Worm (Caenorhabditis elegans): ENCODE data around the gene T25D10.4.

The T25D10.4 gene

DNA sequence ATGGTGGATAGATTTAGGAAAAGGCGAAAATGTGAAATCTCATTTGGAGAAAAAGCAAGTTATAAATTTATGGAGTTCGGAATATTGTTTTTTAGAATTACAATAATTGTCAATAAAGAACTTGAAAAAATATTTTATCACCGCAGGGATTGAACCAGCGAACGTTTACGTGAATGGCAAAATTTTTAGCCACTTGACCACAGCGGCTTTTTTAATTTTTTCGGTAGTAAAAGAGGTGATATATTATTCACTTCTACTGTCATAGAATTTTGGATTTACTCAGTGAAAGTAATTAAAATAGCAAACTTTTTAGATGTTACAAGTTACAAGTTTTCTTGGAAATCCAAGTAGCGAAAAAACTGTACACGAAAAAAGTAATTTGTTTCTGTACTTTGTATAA is 51.8 kb downstream of the T25D10.4 start:
- TF ChIP-seq nhr-19 (GFP tag; conservative IDR thresholded peaks at IDR 0.05) (no peak), ceh-90 (tag; optimal IDR thresholded peaks at IDR 0.05) (no peak), mdl-1 (tag; optimal IDR thresholded peaks at IDR 0.05) (no peak), mep-1 (tag; optimal IDR thresholded peaks at IDR 0.05) (no peak), fos-1 (tag; optimal IDR thresholded peaks at IDR 0.05) (no peak), tlp-1 (tag; optimal IDR thresholded peaks at IDR 0.05) (no peak), elt-2 (tag; optimal IDR thresholded peaks at IDR 0.05) (no peak), hlh-4 (tag; optimal IDR thresholded peaks at IDR 0.05) (no peak), lin-39 (tag; optimal IDR thresholded peaks at IDR 0.05) (no peak), ceh-82 (tag; optimal IDR thresholded peaks at IDR 0.05) (no peak), ztf-11 (tag; optimal IDR thresholded peaks at IDR 0.05) (no peak), skn-1 (tag; optimal IDR thresholded peaks at IDR 0.05) (no peak), nhr-47 (tag; optimal IDR thresholded peaks at IDR 0.05) (no peak), lir-3 (tag; optimal IDR thresholded peaks at IDR 0.05; ENCODE audit: poor library complexity) (no peak), blmp-1 (tag; optimal IDR thresholded peaks at IDR 0.05) (no peak), egl-27 (tag; optimal IDR thresholded peaks at IDR 0.05) (no peak), lin-13 (GFP tag; optimal IDR thresholded peaks at IDR 0.05) (no peak), isw-1 (GFP tag; IDR thresholded peaks at IDR 0.05) (no peak), fkh-8 (tag; optimal IDR thresholded peaks at IDR 0.05) (no peak)

All from whole organism, L1 larva.